Worm (Caenorhabditis elegans) whole organism, L2 larva: ENCODE data around the gene gmeb-2.

Experiments used
- C34F6.9 ChIP-seq: fragments of 150-350 bp; optimal IDR thresholded peaks from 2 replicates; lab custom pipeline; 2014; ENCODE audit warnings: missing biosample characterization, missing genetic modification characterization
- F13H6.1 ChIP-seq: sonication (generic microtip); optimal IDR thresholded peaks from 2 replicates; lab custom pipeline; 2016; ENCODE audit warnings: missing genetic modification characterization, missing compliant biosample characterization
- R02D3.7 ChIP-seq: fragments of 150-350 bp; optimal IDR thresholded peaks from 2 replicates; lab custom pipeline; 2014; ENCODE audit warnings: missing biosample characterization, missing genetic modification characterization
- Y55F3AM.14 ChIP-seq: fragments of 200-800 bp; sonication (Bioruptor generic); optimal IDR thresholded peaks from 2 replicates; lab custom pipeline; 2018; ENCODE audit warnings: mild to moderate bottlenecking, missing genetic modification characterization, missing compliant biosample characterization
- ZK546.5 ChIP-seq: sonication (generic microtip); optimal IDR thresholded peaks from 2 replicates; lab custom pipeline; 2017; ENCODE audit warnings: missing biosample characterization, missing genetic modification characterization
- alr-1 ChIP-seq: fragments of 150-350 bp; optimal IDR thresholded peaks from 2 replicates; lab custom pipeline; 2014; ENCODE audit warnings: missing biosample characterization, missing genetic modification characterization
- aly-2 ChIP-seq: fragments of 150-350 bp; optimal IDR thresholded peaks from 2 replicates; lab custom pipeline; 2014; ENCODE audit warnings: missing biosample characterization, missing genetic modification characterization
- ama-1 ChIP-seq: fragments of 150-350 bp; optimal IDR thresholded peaks from 2 replicates; lab custom pipeline; 2018; ENCODE audit warnings: inconsistent platforms
- ceh-16 ChIP-seq: fragments of 150-350 bp; optimal IDR thresholded peaks from 2 replicates; lab custom pipeline; 2014; ENCODE audit warnings: missing biosample characterization, missing genetic modification characterization
- ceh-82 ChIP-seq: fragments of 150-350 bp; optimal IDR thresholded peaks from 2 replicates; lab custom pipeline; 2014; ENCODE audit warnings: missing biosample characterization, missing genetic modification characterization
- crh-2 ChIP-seq: sonication (generic microtip); optimal IDR thresholded peaks from 2 replicates; lab custom pipeline; 2017; ENCODE audit warnings: missing biosample characterization, missing genetic modification characterization
- dmd-4 ChIP-seq: sonication (generic microtip); optimal IDR thresholded peaks from 2 replicates; lab custom pipeline; 2017; ENCODE audit warnings: missing biosample characterization, missing genetic modification characterization
- elt-1 ChIP-seq: fragments of 150-350 bp; optimal IDR thresholded peaks from 2 replicates; lab custom pipeline; 2014; ENCODE audit warnings: missing biosample characterization, missing genetic modification characterization
- elt-3 ChIP-seq: sonication (generic microtip); optimal IDR thresholded peaks from 2 replicates; lab custom pipeline; 2017; ENCODE audit warnings: missing biosample characterization, missing genetic modification characterization
- gmeb-1 ChIP-seq: fragments of 150-350 bp; optimal IDR thresholded peaks from 2 replicates; lab custom pipeline; 2014; ENCODE audit warnings: missing biosample characterization, missing genetic modification characterization
- lin-11 ChIP-seq: fragments of 150-350 bp; sonication (generic microtip); optimal IDR thresholded peaks from 2 replicates; lab custom pipeline; 2014; ENCODE audit warnings: missing biosample characterization, missing genetic modification characterization, inconsistent platforms, mixed read lengths
- lin-13 ChIP-seq: fragments of 150-350 bp; optimal IDR thresholded peaks from 2 replicates; lab custom pipeline; 2014; ENCODE audit warnings: missing biosample characterization, missing genetic modification reagents, missing genetic modification characterization
- lin-39 ChIP-seq: fragments of 150-350 bp; optimal IDR thresholded peaks from 2 replicates; lab custom pipeline; 2014; ENCODE audit warnings: missing biosample characterization, missing genetic modification reagents, missing genetic modification characterization
- lsy-2 ChIP-seq, 2 experiments: fragments of 150-350 bp in 1 of 2; sonication (generic microtip) in 1 of 2; optimal IDR thresholded peaks; 2 replicates each; lab custom pipeline; 2014 to 2017; ENCODE audit warnings: missing biosample characterization in 2 of 2, missing genetic modification characterization in 2 of 2
- mbf-1 ChIP-seq: sonication (generic microtip); optimal IDR thresholded peaks from 2 replicates; lab custom pipeline; 2017; ENCODE audit warnings: missing biosample characterization, missing genetic modification characterization
- mdl-1 ChIP-seq, 2 experiments: fragments of 150-350 bp in 1 of 2; sonication (generic microtip) in 1 of 2; optimal IDR thresholded peaks; 2 replicates each; lab custom pipeline; 2017; ENCODE audit warnings: missing biosample characterization in 2 of 2, missing genetic modification characterization in 2 of 2
- nhr-10 ChIP-seq: sonication (generic microtip); optimal IDR thresholded peaks from 2 replicates; lab custom pipeline; 2017; ENCODE audit warnings: missing biosample characterization, missing genetic modification characterization
- nhr-11 ChIP-seq: fragments of 150-350 bp; optimal IDR thresholded peaks from 2 replicates; lab custom pipeline; 2014; ENCODE audit warnings: missing biosample characterization, missing genetic modification characterization
- nhr-129 ChIP-seq: fragments of 150-350 bp; optimal IDR thresholded peaks from 2 replicates; lab custom pipeline; 2014; ENCODE audit warnings: missing biosample characterization, missing genetic modification characterization
- nhr-21 ChIP-seq: fragments of 150-350 bp; optimal IDR thresholded peaks from 2 replicates; lab custom pipeline; 2014; ENCODE audit warnings: missing biosample characterization, missing genetic modification characterization
- nhr-23 ChIP-seq: fragments of 150-350 bp; optimal IDR thresholded peaks from 2 replicates; lab custom pipeline; 2014; ENCODE audit warnings: missing biosample characterization, missing genetic modification reagents, missing genetic modification characterization
- nhr-237 ChIP-seq: fragments of 150-350 bp; optimal IDR thresholded peaks from 2 replicates; lab custom pipeline; 2014; ENCODE audit warnings: missing biosample characterization, missing genetic modification characterization
- nhr-25 ChIP-seq: fragments of 150-350 bp; sonication (generic microtip); optimal IDR thresholded peaks from 3 replicates; lab custom pipeline; 2014; ENCODE audit warnings: missing biosample characterization, missing genetic modification characterization
- nhr-6 ChIP-seq: fragments of 150-350 bp; optimal IDR thresholded peaks from 2 replicates; lab custom pipeline; 2014; ENCODE audit warnings: missing biosample characterization, missing genetic modification characterization
- nhr-77 ChIP-seq: fragments of 150-350 bp; optimal IDR thresholded peaks from 2 replicates; lab custom pipeline; 2014; ENCODE audit warnings: missing biosample characterization, missing genetic modification characterization
- sem-4 ChIP-seq: fragments of 150-350 bp; optimal IDR thresholded peaks from 2 replicates; lab custom pipeline; 2014; ENCODE audit warnings: missing biosample characterization, missing genetic modification reagents, missing genetic modification characterization
- skn-1 ChIP-seq: sonication (generic microtip); optimal IDR thresholded peaks from 2 replicates; lab custom pipeline; 2017; ENCODE audit warnings: missing biosample characterization, missing genetic modification characterization
- sma-3 ChIP-seq: sonication (generic microtip); optimal IDR thresholded peaks from 2 replicates; lab custom pipeline; 2016; ENCODE audit warnings: missing genetic modification reagents, missing genetic modification characterization, missing compliant biosample characterization
- snpc-4 ChIP-seq: fragments of 150-350 bp; optimal IDR thresholded peaks from 2 replicates; lab custom pipeline; 2014; ENCODE audit warnings: missing biosample characterization, missing genetic modification characterization
- unc-39 ChIP-seq: fragments of 150-350 bp; optimal IDR thresholded peaks from 2 replicates; lab custom pipeline; 2014; ENCODE audit warnings: missing biosample characterization, missing genetic modification characterization
- unc-55 ChIP-seq: fragments of 150-350 bp; sonication (generic microtip); optimal IDR thresholded peaks from 3 replicates; lab custom pipeline; 2014; ENCODE audit warnings: missing biosample characterization, missing genetic modification reagents, missing genetic modification characterization
- unc-62 ChIP-seq: fragments of 150-350 bp; optimal IDR thresholded peaks from 2 replicates; lab custom pipeline; 2014; ENCODE audit warnings: missing biosample characterization, missing genetic modification reagents, missing genetic modification characterization
- zag-1 ChIP-seq: fragments of 150-350 bp; optimal IDR thresholded peaks from 2 replicates; lab custom pipeline; 2014; ENCODE audit warnings: missing biosample characterization, missing genetic modification characterization
- ztf-1 ChIP-seq: fragments of 200-800 bp; sonication (Bioruptor generic); conservative IDR thresholded peaks from 2 replicates; pipeline ENCODE4 v1.3.6; 2022; ENCODE audit warnings: missing genetic modification characterization, missing compliant biosample characterization
- ztf-11 ChIP-seq: sonication (generic microtip); optimal IDR thresholded peaks from 2 replicates; lab custom pipeline; 2017; ENCODE audit warnings: missing biosample characterization, missing genetic modification characterization
- ztf-4 ChIP-seq: fragments of 150-350 bp; optimal IDR thresholded peaks from 2 replicates; lab custom pipeline; 2014; ENCODE audit warnings: missing biosample characterization, missing genetic modification characterization

Gene gmeb-2

DNA sequence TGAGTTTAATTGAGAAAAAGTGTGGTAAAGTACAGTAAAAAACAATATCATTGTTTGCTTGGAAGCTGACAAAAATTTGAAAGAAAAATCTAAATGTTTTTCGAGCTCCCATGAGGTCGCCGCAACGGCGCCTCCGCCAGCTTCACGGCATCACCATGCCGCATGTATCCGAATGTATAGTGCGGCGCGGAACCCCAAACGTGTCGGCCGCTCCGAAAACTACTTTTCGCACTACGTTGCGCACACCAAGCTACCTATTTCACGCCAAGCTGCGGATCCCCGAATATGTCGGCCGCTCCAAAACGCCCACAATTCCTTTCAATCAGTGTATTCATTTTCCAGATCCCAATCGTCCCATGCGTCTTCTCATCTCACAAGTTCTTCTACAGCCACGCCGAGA, 27.9 kb upstream of the gmeb-2 start:
- TF ChIP-seq nhr-21 (tag; lab: Kevin White, UChicago) (no peak), snpc-4 (tag; lab: Kevin White, UChicago) (peak; percentile 47)

DNA sequence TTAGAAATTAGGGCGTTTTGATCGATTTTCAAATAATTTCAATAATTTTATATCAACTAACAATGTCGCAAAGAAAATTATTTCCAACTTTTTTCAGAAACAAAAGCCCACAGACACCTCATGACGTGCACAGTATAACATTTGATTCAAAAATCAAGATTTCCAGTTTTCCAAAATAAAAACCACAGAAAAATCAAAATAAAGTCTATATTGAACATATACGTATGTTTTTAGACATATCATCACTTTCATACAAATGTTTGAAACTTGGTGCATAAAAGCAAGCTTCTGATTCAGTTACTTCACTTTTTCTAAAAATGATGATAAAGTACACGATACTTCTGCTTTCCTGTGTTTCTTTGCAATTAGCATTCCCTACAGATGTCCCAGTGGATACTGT, 22.0 kb upstream of the gmeb-2 start, which contains the start of gene F53H4.2:
Gene F53H4.2 (plus strand): TSS at position 301 of the 400 bp plus-strand sequence.
- TF ChIP-seq lsy-2 (tag; optimal IDR thresholded peaks at IDR 0.05; lab: Kevin White, UChicago) (no peak), mdl-1 (tag; optimal IDR thresholded peaks at IDR 0.05; lab: Kevin White, UChicago) (no peak), alr-1 (tag; lab: Kevin White, UChicago) (no peak), ceh-16 (tag; lab: Kevin White, UChicago) (no peak), nhr-25 (tag; lab: Kevin White, UChicago) (no peak), lin-39 (tag; lab: Kevin White, UChicago) (no peak), elt-3 (tag; lab: Kevin White, UChicago) (no peak), nhr-237 (tag; lab: Kevin White, UChicago) (no peak), ztf-4 (tag; lab: Kevin White, UChicago) (no peak), mbf-1 (tag; lab: Kevin White, UChicago) (no peak), nhr-11 (tag; lab: Kevin White, UChicago) (no peak), ceh-82 (no peak), lin-13 (no peak), Y55F3AM.14 (GFP tag; lab: Kevin White, UChicago) (no peak), ztf-1 (GFP tag; lab: Robert Waterston, UW) (no peak)
- TF ChIP-seq, all 48 proteins: peak for 0

DNA sequence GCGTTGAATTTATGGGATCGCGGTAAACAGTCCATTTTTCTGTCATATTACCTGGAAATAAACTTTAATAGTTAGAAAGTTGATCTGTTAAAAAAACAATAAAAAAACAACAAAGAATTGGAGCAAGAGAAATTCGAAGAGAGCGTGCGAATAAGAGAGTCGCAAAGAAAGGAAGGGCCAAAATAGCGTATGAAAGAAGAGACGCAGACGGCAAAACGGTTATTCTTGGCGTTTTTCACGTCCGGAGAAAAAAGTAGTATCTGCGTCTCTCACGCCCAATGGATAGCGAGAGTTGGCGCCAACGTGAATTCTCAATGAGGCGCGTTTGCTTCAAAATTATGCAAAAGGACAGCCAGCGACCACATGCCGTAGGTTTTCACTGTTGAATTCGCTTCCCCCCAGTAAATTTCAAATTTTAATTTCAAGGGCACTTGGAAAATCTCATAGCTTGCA, 18.3 kb upstream of the gmeb-2 start, which contains the start of gene F53H4.6:
Gene F53H4.6 (minus strand): TSS at position 51 of the 453 bp plus-strand sequence.
- TF ChIP-seq zag-1: no peak
- TF ChIP-seq gmeb-1 (tag; lab: Kevin White, UChicago): no peak
- TF ChIP-seq ztf-11 (tag; lab: Kevin White, UChicago): no peak
- no peak for TF ChIP-seq aly-2 (tag; lab: Kevin White, UChicago)
- no peak for TF ChIP-seq ceh-82
- TF ChIP-seq C34F6.9 (tag; lab: Kevin White, UChicago): peak; percentile 11
- no peak for TF ChIP-seq snpc-4 (tag; lab: Kevin White, UChicago)
- TF ChIP-seq ZK546.5: no peak
- TF ChIP-seq nhr-10 (tag; lab: Kevin White, UChicago): no peak
- TF ChIP-seq sma-3 (GFP tag; lab: Kevin White, UChicago): no peak
- no peak for TF ChIP-seq lin-13
- TF ChIP-seq nhr-129 (tag; lab: Kevin White, UChicago): peak; percentile 34
- no peak for TF ChIP-seq dmd-4 (tag; lab: Kevin White, UChicago)
- TF ChIP-seq nhr-11 (tag; lab: Kevin White, UChicago): no peak
- TF ChIP-seq ama-1 (lab: Kevin White, UChicago): no peak
- peak; percentile 30 to 74 for TF ChIP-seq lsy-2 (tag; optimal IDR thresholded peaks at IDR 0.05; lab: Kevin White, UChicago)
- TF ChIP-seq nhr-21 (tag; lab: Kevin White, UChicago): no peak
- TF ChIP-seq alr-1 (tag; lab: Kevin White, UChicago): no peak
- no peak for TF ChIP-seq elt-1 (tag; lab: Kevin White, UChicago)
- TF ChIP-seq nhr-6: no peak
- TF ChIP-seq F13H6.1: no peak
- TF ChIP-seq unc-62 (GFP tag; lab: Kevin White, UChicago): no peak
- no peak for TF ChIP-seq ztf-4 (tag; lab: Kevin White, UChicago)
- no peak for TF ChIP-seq R02D3.7 (tag; lab: Kevin White, UChicago)
- no peak for TF ChIP-seq mbf-1 (tag; lab: Kevin White, UChicago)
- no peak for TF ChIP-seq Y55F3AM.14 (GFP tag; lab: Kevin White, UChicago)
- no peak for TF ChIP-seq unc-39 (tag; lab: Kevin White, UChicago)
- no peak for TF ChIP-seq lin-11 (tag; lab: Kevin White, UChicago)
- no peak for TF ChIP-seq nhr-23 (tag; lab: Kevin White, UChicago)
- TF ChIP-seq skn-1 (tag; lab: Kevin White, UChicago): no peak
- no peak for TF ChIP-seq sem-4
- peak; percentile 6 for TF ChIP-seq crh-2
- no peak for TF ChIP-seq nhr-77 (tag; lab: Kevin White, UChicago)
- TF ChIP-seq unc-55 (GFP tag; lab: Kevin White, UChicago): peak; percentile 62
